Fruit fly (Drosophila melanogaster) whole organism, wandering third instar larva: Measurements from ENCODE around the gene BORCS6.
A peak's percentile ranks its signal among the peaks of the same experiment; 100 is the strongest.

Source experiments
- Abd-B ChIP-seq: fragments of >200 bp; optimal IDR thresholded peaks from 2 replicates; lab custom pipeline; 2017; ENCODE audit warnings: missing biosample characterization, missing genetic modification characterization
- CG32264 ChIP-seq: fragments of 200-800 bp; sonication (Bioruptor generic); optimal IDR thresholded peaks from 2 replicates; lab custom pipeline; 2016; ENCODE audit warnings: missing biosample characterization, missing genetic modification characterization
- CG9705 ChIP-seq: fragments of 200-800 bp; sonication (Bioruptor generic); optimal IDR thresholded peaks from 2 replicates; lab custom pipeline; 2018; ENCODE audit warnings: missing biosample characterization, mild to moderate bottlenecking, missing genetic modification characterization
- CrebA ChIP-seq: fragments of 200-800 bp; sonication (Bioruptor generic); optimal IDR thresholded peaks from 2 replicates; lab custom pipeline; 2016; ENCODE audit warnings: missing biosample characterization, mild to moderate bottlenecking, missing genetic modification characterization, borderline replicate concordance
- Dfd ChIP-seq: fragments of >200 bp; optimal IDR thresholded peaks from 2 replicates; lab custom pipeline; 2017; ENCODE audit warnings: missing biosample characterization, missing genetic modification characterization
- Dif ChIP-seq: fragments of 200-275, 200-300 bp; sonication (Bioruptor generic); optimal IDR thresholded peaks from 2 replicates; lab custom pipeline; 2018; ENCODE audit warnings: missing biosample characterization, missing genetic modification characterization; ENCODE audit not compliant: partially characterized antibody
- GATAd ChIP-seq: sonication (Bioruptor generic); optimal IDR thresholded peaks from 2 replicates; lab custom pipeline; 2016; ENCODE audit warnings: missing biosample characterization, missing genetic modification characterization
- HLH106 ChIP-seq: fragments of 200-800 bp; optimal IDR thresholded peaks from 3 replicates; lab custom pipeline; 2019; ENCODE audit warnings: missing biosample characterization, mild to moderate bottlenecking, missing genetic modification characterization, moderate library complexity
- Hnf4 ChIP-seq: fragments of 200-800 bp; sonication (Bioruptor generic); optimal IDR thresholded peaks from 2 replicates; lab custom pipeline; 2016; ENCODE audit warnings: missing biosample characterization, mild to moderate bottlenecking, missing genetic modification characterization
- Hr78 ChIP-seq: fragments of >200 bp; optimal IDR thresholded peaks from 2 replicates; lab custom pipeline; 2017; ENCODE audit warnings: missing biosample characterization, missing genetic modification characterization
- Hr83 ChIP-seq: fragments of 200-300 bp; sonication (Bioruptor generic); optimal IDR thresholded peaks from 2 replicates; lab custom pipeline; 2016; ENCODE audit warnings: missing biosample characterization, mild to moderate bottlenecking, missing genetic modification characterization, moderate library complexity; ENCODE audit not compliant: poor library complexity, severe bottlenecking
- Jra ChIP-seq: sonication (Bioruptor generic); optimal IDR thresholded peaks from 2 replicates; lab custom pipeline; 2016; ENCODE audit warnings: missing biosample characterization, missing genetic modification characterization
- Mio ChIP-seq: sonication (Bioruptor generic); optimal IDR thresholded peaks from 2 replicates; lab custom pipeline; 2016; ENCODE audit warnings: missing biosample characterization, missing genetic modification characterization
- Myc ChIP-seq: fragments of >200 bp; optimal IDR thresholded peaks from 2 replicates; lab custom pipeline; 2017
- N ChIP-seq: fragments of >200 bp; optimal IDR thresholded peaks from 2 replicates; lab custom pipeline; 2018; ENCODE audit warnings: missing biosample characterization, missing external identifiers, missing genetic modification characterization
- OdsH ChIP-seq: fragments of 200-800 bp; sonication (Bioruptor generic); optimal IDR thresholded peaks from 2 replicates; lab custom pipeline; 2016; ENCODE audit warnings: missing biosample characterization, mild to moderate bottlenecking, missing genetic modification characterization
- Rel ChIP-seq, 2 experiments: fragments of 200-800 bp; sonication (Bioruptor generic) in 1 of 2; optimal IDR thresholded peaks; 2 replicates in 1 of 2; 3 replicates in 1 of 2; lab custom pipeline; 2016 to 2019; ENCODE audit warnings: mild to moderate bottlenecking in 2 of 2, missing biosample characterization in 2 of 2, missing genetic modification characterization in 2 of 2, moderate library complexity in 1 of 2
- Sp1 ChIP-seq: fragments of 200-800 bp; sonication (Bioruptor generic); optimal IDR thresholded peaks from 3 replicates; lab custom pipeline; 2019; ENCODE audit warnings: missing biosample characterization, mild to moderate bottlenecking, missing genetic modification characterization, moderate library complexity
- Vsx2 ChIP-seq: fragments of 200-300, 225-300 bp; sonication (Bioruptor generic); optimal IDR thresholded peaks from 2 replicates; lab custom pipeline; 2018; ENCODE audit warnings: missing biosample characterization, missing genetic modification characterization; ENCODE audit not compliant: partially characterized antibody
- br ChIP-seq: fragments of 200-800 bp; sonication (Bioruptor generic); optimal IDR thresholded peaks from 2 replicates; lab custom pipeline; 2016; ENCODE audit warnings: missing biosample characterization, missing genetic modification characterization
- brk ChIP-seq: fragments of 200-800 bp; sonication (Bioruptor generic); optimal IDR thresholded peaks from 2 replicates; lab custom pipeline; 2016; ENCODE audit warnings: missing biosample characterization, mild to moderate bottlenecking, missing genetic modification characterization
- dl ChIP-seq, 2 experiments: fragments of 175-275, 200-275 bp in 1 of 2; fragments of 200-275 bp in 1 of 2; sonication (Bioruptor generic); optimal IDR thresholded peaks; lab custom pipeline; 2018; ENCODE audit warnings: mild to moderate bottlenecking in 2 of 2, missing biosample characterization in 2 of 2, missing genetic modification characterization in 2 of 2, moderate library complexity in 2 of 2; ENCODE audit not compliant: partially characterized antibody in 2 of 2, insufficient read depth in 1 of 2
- dmrt93B ChIP-seq: fragments of 200-800 bp; sonication (Bioruptor generic); optimal IDR thresholded peaks from 2 replicates; lab custom pipeline; 2018; ENCODE audit warnings: missing biosample characterization, mild to moderate bottlenecking, missing genetic modification characterization
- dsf ChIP-seq: sonication (Bioruptor generic); optimal IDR thresholded peaks from 2 replicates; lab custom pipeline; 2016; ENCODE audit warnings: missing biosample characterization, missing genetic modification characterization, borderline replicate concordance
- ey ChIP-seq: fragments of 200-800 bp; sonication (Bioruptor generic); optimal IDR thresholded peaks from 2 replicates; lab custom pipeline; 2016; ENCODE audit warnings: missing biosample characterization, missing genetic modification characterization
- foxo ChIP-seq, 2 experiments: fragments of 200-800 bp; sonication (Bioruptor generic); optimal IDR thresholded peaks; 2 replicates in 1 of 2; 3 replicates in 1 of 2; lab custom pipeline; 2016 to 2017; ENCODE audit warnings: missing biosample characterization in 2 of 2, missing genetic modification characterization in 2 of 2
- fru ChIP-seq: fragments of 200-800 bp; sonication (Bioruptor generic); optimal IDR thresholded peaks from 3 replicates; lab custom pipeline; 2016; ENCODE audit warnings: missing biosample characterization, mild to moderate bottlenecking, missing genetic modification characterization
- h ChIP-seq: fragments of 200-800 bp; sonication (Bioruptor generic); optimal IDR thresholded peaks from 3 replicates; lab custom pipeline; 2016; ENCODE audit warnings: missing biosample characterization, mild to moderate bottlenecking, missing genetic modification characterization
- jim ChIP-seq: fragments of 175-275, 200-325 bp; sonication (Bioruptor generic); optimal IDR thresholded peaks from 2 replicates; lab custom pipeline; 2016; ENCODE audit warnings: missing biosample characterization, mild to moderate bottlenecking, missing genetic modification characterization
- lola ChIP-seq: fragments of >200 bp; optimal IDR thresholded peaks from 2 replicates; lab custom pipeline; 2017; ENCODE audit warnings: missing biosample characterization, missing genetic modification characterization
- pan ChIP-seq: fragments of >200 bp; optimal IDR thresholded peaks from 2 replicates; lab custom pipeline; 2017
- psq ChIP-seq: fragments of 200-800 bp; sonication (Bioruptor generic); optimal IDR thresholded peaks from 3 replicates; lab custom pipeline; 2017; ENCODE audit warnings: missing biosample characterization, mild to moderate bottlenecking, missing genetic modification characterization, moderate library complexity
- rgr ChIP-seq: fragments of 200-800 bp; sonication (Bioruptor generic); optimal IDR thresholded peaks from 3 replicates; lab custom pipeline; 2016; ENCODE audit warnings: missing biosample characterization, mild to moderate bottlenecking, missing genetic modification characterization
- sage ChIP-seq: fragments of 200-800 bp; sonication (Bioruptor generic); optimal IDR thresholded peaks from 2 replicates; lab custom pipeline; 2016; ENCODE audit warnings: missing biosample characterization, mild to moderate bottlenecking, missing genetic modification characterization
- sv ChIP-seq: fragments of 200-800 bp; sonication (Bioruptor generic); optimal IDR thresholded peaks from 3 replicates; lab custom pipeline; 2016; ENCODE audit warnings: missing biosample characterization, missing genetic modification characterization
- tai ChIP-seq: sonication (Bioruptor generic); optimal IDR thresholded peaks from 2 replicates; lab custom pipeline; 2016; ENCODE audit warnings: missing biosample characterization, missing genetic modification characterization
- usp ChIP-seq: fragments of >200 bp; optimal IDR thresholded peaks from 2 replicates; lab custom pipeline; 2017; ENCODE audit warnings: missing biosample characterization, missing genetic modification characterization
- woc ChIP-seq: sonication (Bioruptor generic); optimal IDR thresholded peaks from 2 replicates; lab custom pipeline; 2016; ENCODE audit warnings: missing biosample characterization, mild to moderate bottlenecking, missing genetic modification characterization

BORCS6 gene

DNA sequence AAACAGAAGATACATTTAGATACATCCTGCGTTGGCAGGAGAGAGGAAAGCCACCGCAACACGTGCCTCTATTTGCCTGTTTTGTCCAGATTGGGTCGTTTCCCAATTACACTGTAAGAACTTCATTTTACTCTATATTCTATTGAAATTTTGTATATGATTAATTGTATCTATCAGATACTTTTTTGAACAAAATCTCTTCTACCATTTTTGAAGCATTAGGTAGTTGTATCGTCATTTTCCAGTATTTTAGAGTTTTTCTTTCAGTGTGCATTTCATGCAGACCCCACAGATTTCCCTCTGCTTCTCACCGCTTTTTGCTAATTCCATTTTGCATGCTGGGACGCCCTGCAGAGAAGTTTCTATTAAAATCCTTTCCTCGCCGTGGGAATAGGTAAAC, 13.9 kb downstream of the BORCS6 start:
- TF ChIP-seq dl (GFP tag; optimal IDR thresholded peaks at IDR 0.05; lab: Kevin White, UChicago; ENCODE audit: insufficient read depth in 1 of 2, partially characterized antibody in 2 of 2) (no peak), ey (GFP tag; lab: Kevin White, UChicago) (peak; percentile 21), br (GFP tag; lab: Kevin White, UChicago) (no peak), Abd-B (GFP tag; lab: Kevin White, UChicago) (no peak), Myc (lab: Kevin White, UChicago) (no peak), tai (GFP tag; lab: Kevin White, UChicago) (no peak), N (no peak), Sp1 (GFP tag; lab: Kevin White, UChicago) (peak; percentile 0), foxo (GFP tag; optimal IDR thresholded peaks at IDR 0.05; lab: Kevin White, UChicago) (peak in 1 of 2 experiments; percentile 59), pan (lab: Kevin White, UChicago) (no peak), Dfd (GFP tag; lab: Kevin White, UChicago) (no peak), Dif (GFP tag; lab: Kevin White, UChicago) (no peak), dsf (GFP tag; lab: Kevin White, UChicago) (no peak), woc (GFP tag; lab: Kevin White, UChicago) (no peak), Rel (GFP tag; optimal IDR thresholded peaks at IDR 0.05; lab: Kevin White, UChicago) (no peak), Rel (tag; optimal IDR thresholded peaks at IDR 0.05; lab: Kevin White, UChicago) (no peak), CrebA (GFP tag; lab: Kevin White, UChicago) (no peak), GATAd (GFP tag; lab: Kevin White, UChicago) (no peak), Vsx2 (GFP tag; lab: Kevin White, UChicago) (no peak), Mio (GFP tag; lab: Kevin White, UChicago) (no peak), HLH106 (tag; lab: Kevin White, UChicago) (peak; percentile 35), fru (GFP tag; lab: Kevin White, UChicago) (peak; percentile 41), brk (no peak), sv (GFP tag; lab: Kevin White, UChicago) (peak; percentile 28), sage (GFP tag; lab: Kevin White, UChicago) (no peak), usp (no peak), jim (no peak), CG32264 (GFP tag; lab: Kevin White, UChicago) (no peak), Hr78 (no peak), CG9705 (GFP tag; lab: Kevin White, UChicago) (no peak), dmrt93B (GFP tag; lab: Kevin White, UChicago) (no peak), lola (GFP tag; lab: Kevin White, UChicago) (no peak), h (GFP tag; lab: Kevin White, UChicago) (peak; percentile 30), Jra (GFP tag; lab: Kevin White, UChicago) (no peak), Hnf4 (GFP tag; lab: Kevin White, UChicago) (peak; percentile 30), psq (GFP tag; lab: Kevin White, UChicago) (no peak), Hr83 (GFP tag; lab: Kevin White, UChicago) (no peak), OdsH (no peak), rgr (GFP tag; lab: Kevin White, UChicago) (peak; percentile 19)

DNA sequence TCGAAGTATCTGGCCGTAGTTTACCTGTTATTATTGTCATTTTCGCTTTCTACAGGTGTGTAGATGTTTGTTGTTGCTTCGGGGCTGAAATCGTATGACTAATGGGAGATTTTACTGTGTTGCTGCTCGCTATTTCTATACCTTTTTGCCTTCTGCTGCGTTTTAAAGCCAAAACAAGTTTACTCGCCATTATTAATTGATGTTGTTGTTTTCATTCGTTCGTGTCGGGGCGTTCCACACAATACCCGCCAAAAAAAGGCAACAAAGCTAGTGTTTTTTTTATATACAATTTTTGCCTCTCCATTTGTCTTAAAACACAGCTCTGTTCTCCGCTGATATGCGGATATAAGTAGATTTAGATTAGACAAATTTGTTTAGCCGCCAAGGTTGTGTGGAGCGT, 14.7 kb downstream of the BORCS6 start:
- TF ChIP-seq Abd-B (GFP tag; lab: Kevin White, UChicago) (no peak), CG32264 (GFP tag; lab: Kevin White, UChicago) (no peak), rgr (GFP tag; lab: Kevin White, UChicago) (no peak), CG9705 (GFP tag; lab: Kevin White, UChicago) (no peak), N (no peak), dl (GFP tag; optimal IDR thresholded peaks at IDR 0.05; lab: Kevin White, UChicago; ENCODE audit: insufficient read depth in 1 of 2, partially characterized antibody in 2 of 2) (no peak), Rel (GFP tag; optimal IDR thresholded peaks at IDR 0.05; lab: Kevin White, UChicago) (no peak), Rel (tag; optimal IDR thresholded peaks at IDR 0.05; lab: Kevin White, UChicago) (no peak), Sp1 (GFP tag; lab: Kevin White, UChicago) (no peak)
